Worm (Caenorhabditis elegans) whole organism, L4/young adult: ENCODE measurements around the gene F10C2.3.

Experiments used
- W03F9.2 ChIP-seq: fragments of 150-350 bp; optimal IDR thresholded peaks from 2 replicates; lab custom pipeline; 2014; ENCODE audit warnings: missing biosample characterization, missing genetic modification characterization
- dao-5 ChIP-seq: sonication (generic microtip); optimal IDR thresholded peaks from 2 replicates; lab custom pipeline; 2016; ENCODE audit warnings: missing genotype, missing genetic modification characterization, moderate library complexity, missing compliant biosample characterization
- him-1 ChIP-seq: sonication (generic microtip); optimal IDR thresholded peaks from 2 replicates; lab custom pipeline; 2016; ENCODE audit warnings: missing genotype, missing genetic modification reagents, missing genetic modification characterization, missing compliant biosample characterization

DNA sequence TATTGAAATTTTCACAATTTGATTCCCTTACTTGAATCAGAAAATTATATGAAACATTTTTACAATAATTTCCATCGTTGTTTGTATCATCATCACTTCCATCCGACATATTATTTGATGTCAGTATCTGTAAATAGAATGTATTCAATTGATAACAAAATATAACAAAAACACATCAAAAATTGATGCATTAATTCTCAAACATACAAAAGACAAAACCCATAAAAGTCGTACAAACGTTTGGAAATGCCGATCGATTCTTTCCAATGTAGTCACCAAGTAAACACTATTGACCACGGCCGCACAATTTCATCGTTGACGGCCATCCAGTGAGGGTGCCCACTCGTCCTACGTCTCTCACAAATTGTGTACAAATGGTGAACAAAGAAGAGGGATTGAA, 6.8 kb upstream of the F10C2.3 start, which contains the start of gene add-2:
- TF ChIP-seq W03F9.2 (no peak), dao-5 (tag; lab: Kevin White, UChicago) (no peak), him-1 (tag; lab: Kevin White, UChicago) (no peak)
